Worm (Caenorhabditis elegans): ENCODE results near the gene B0222.1.

- TF ChIP-seq nhr-12 (tag; optimal IDR thresholded peaks at IDR 0.05) (no peak), nhr-76 (tag; optimal IDR thresholded peaks at IDR 0.05) (no peak), nhr-237 (tag; optimal IDR thresholded peaks at IDR 0.05) (no peak), ztf-11 (tag; optimal IDR thresholded peaks at IDR 0.05) (no peak), jun-1 (tag; optimal IDR thresholded peaks at IDR 0.05) (no peak), zag-1 (tag; optimal IDR thresholded peaks at IDR 0.05) (no peak), lsy-2 (tag; optimal IDR thresholded peaks at IDR 0.05) (no peak), unc-62 (GFP tag; optimal IDR thresholded peaks at IDR 0.05) (no peak), nhr-28 (tag; optimal IDR thresholded peaks at IDR 0.05) (no peak), ceh-63 (GFP tag; optimal IDR thresholded peaks at IDR 0.05) (no peak), egl-13 (tag; optimal IDR thresholded peaks at IDR 0.05) (no peak), snpc-4 (tag; optimal IDR thresholded peaks at IDR 0.05) (no peak), rnt-1 (tag; optimal IDR thresholded peaks at IDR 0.05) (no peak)
These were observed 20.7 kb downstream of the B0222.1 start, which contains the start of gene B0222.5 for ce11 chrV:9154772-9155171.
